Fruit fly (Drosophila melanogaster) whole organism, embryonic: Measurements from ENCODE around the gene CG31141.

Experiments used
- Atf-2 ChIP-seq: fragments of 200-800 bp; sonication (Bioruptor generic); optimal IDR thresholded peaks from 2 replicates; lab custom pipeline; 2016; ENCODE audit warnings: missing biosample characterization, missing genetic modification characterization
- CG11560 ChIP-seq: fragments of 200-800 bp; sonication (Bioruptor generic); IDR thresholded peaks from 3 replicates; pipeline ENCODE4 v1.3.6; 2022; ENCODE audit warnings: missing biosample characterization, missing genetic modification characterization
- CG14710 ChIP-seq: fragments of 200-800 bp; sonication (Bioruptor generic); optimal IDR thresholded peaks from 3 replicates; lab custom pipeline; 2019; ENCODE audit warnings: missing biosample characterization, mild to moderate bottlenecking, missing genetic modification characterization, moderate library complexity
- CG17186 ChIP-seq: fragments of 200-800 bp; sonication (Bioruptor generic); optimal IDR thresholded peaks from 3 replicates; lab custom pipeline; 2017; ENCODE audit warnings: missing biosample characterization, missing genetic modification reagents, missing genetic modification characterization
- CG17328 ChIP-seq: fragments of 200-800 bp; sonication (Bioruptor generic); IDR thresholded peaks from 2 replicates; pipeline ENCODE4 v1.3.6; 2022; ENCODE audit warnings: missing biosample characterization, missing genetic modification characterization
- CG18619 ChIP-seq: fragments of 200-800 bp; sonication (Bioruptor generic); optimal IDR thresholded peaks from 3 replicates; lab custom pipeline; 2017; ENCODE audit warnings: missing biosample characterization, mild to moderate bottlenecking, missing genetic modification characterization
- CG2116 ChIP-seq: fragments of 200-800 bp; sonication (Bioruptor generic); optimal IDR thresholded peaks from 3 replicates; lab custom pipeline; 2018; ENCODE audit warnings: missing biosample characterization, mild to moderate bottlenecking, missing genetic modification characterization
- CG30431 ChIP-seq: fragments of 200-800 bp; sonication (Bioruptor generic); optimal IDR thresholded peaks from 2 replicates; lab custom pipeline; 2017; ENCODE audit warnings: missing biosample characterization, missing genetic modification characterization
- CG31388 ChIP-seq: fragments of 200-800 bp; sonication (Bioruptor generic); optimal IDR thresholded peaks from 2 replicates; lab custom pipeline; 2016; ENCODE audit warnings: missing biosample characterization, missing genetic modification characterization
- CG3163 ChIP-seq: fragments of 200-800 bp; sonication (Bioruptor generic); optimal IDR thresholded peaks from 3 replicates; lab custom pipeline; 2016; ENCODE audit warnings: missing biosample characterization, missing genetic modification characterization
- CG3407 ChIP-seq: fragments of 200-800 bp; sonication (Bioruptor generic); optimal IDR thresholded peaks from 2 replicates; lab custom pipeline; 2018; ENCODE audit warnings: missing biosample characterization, mild to moderate bottlenecking, missing genetic modification characterization
- CG3726 ChIP-seq: fragments of 200-800 bp; sonication (Bioruptor generic); IDR thresholded peaks from 3 replicates; pipeline ENCODE4, ENCODE4 v1.3.6; 2022; ENCODE audit warnings: missing biosample characterization, missing genetic modification characterization
- CG43689 ChIP-seq: fragments of 200-800 bp; sonication (Bioruptor generic); IDR thresholded peaks from 2 replicates; pipeline ENCODE4 v1.3.6; 2022; ENCODE audit warnings: missing biosample characterization, missing genetic modification characterization
- CG5953 ChIP-seq: fragments of 200-800 bp; sonication (Bioruptor generic); IDR thresholded peaks from 2 replicates; pipeline ENCODE4 v1.3.6; 2022; ENCODE audit warnings: missing biosample characterization, missing genetic modification characterization
- CG6765 ChIP-seq: fragments of 200-800 bp; sonication (Bioruptor generic); optimal IDR thresholded peaks from 3 replicates; lab custom pipeline; 2017; ENCODE audit warnings: missing biosample characterization, mild to moderate bottlenecking, missing genetic modification characterization
- CG8089 ChIP-seq: fragments of 200-800 bp; sonication (Bioruptor generic); optimal IDR thresholded peaks from 3 replicates; lab custom pipeline; 2016; ENCODE audit warnings: missing biosample characterization, missing genetic modification characterization
- CG8359 ChIP-seq: fragments of 200-800 bp; sonication (Bioruptor generic); optimal IDR thresholded peaks from 2 replicates; lab custom pipeline; 2017; ENCODE audit warnings: missing biosample characterization, mild to moderate bottlenecking, missing genetic modification characterization, borderline replicate concordance
- CHES-1-like ChIP-seq: fragments of 200-800 bp; sonication (Bioruptor generic); optimal IDR thresholded peaks from 2 replicates; lab custom pipeline; 2016; ENCODE audit warnings: missing biosample characterization, missing genetic modification characterization
- Chrac-16 ChIP-seq: fragments of 200-800 bp; sonication (Bioruptor generic); optimal IDR thresholded peaks from 3 replicates; lab custom pipeline; 2016; ENCODE audit warnings: missing biosample characterization, missing genetic modification characterization
- Doc3 ChIP-seq: fragments of 200-800 bp; sonication (Bioruptor generic); IDR thresholded peaks from 3 replicates; pipeline ENCODE4 v1.3.6; 2022; ENCODE audit warnings: missing biosample characterization, missing genetic modification characterization; ENCODE audit not compliant: partially characterized antibody
- Hmx ChIP-seq: fragments of 200-800 bp; sonication (Bioruptor generic); optimal IDR thresholded peaks from 2 replicates; lab custom pipeline; 2016; ENCODE audit warnings: missing biosample characterization, missing genetic modification characterization
- Nf-YB ChIP-seq: fragments of 200-800 bp; sonication (Bioruptor generic); optimal IDR thresholded peaks from 3 replicates; lab custom pipeline; 2019; ENCODE audit warnings: missing biosample characterization, mild to moderate bottlenecking, missing genetic modification characterization, moderate library complexity
- NfI ChIP-seq: fragments of 200-800 bp; sonication (Bioruptor generic); optimal IDR thresholded peaks from 3 replicates; lab custom pipeline; 2018; ENCODE audit warnings: missing biosample characterization, mild to moderate bottlenecking, missing genetic modification characterization, moderate library complexity
- Poxn ChIP-seq: fragments of 200-800 bp; sonication (Bioruptor generic); IDR thresholded peaks from 2 replicates; pipeline ENCODE4 v1.3.6; 2022; ENCODE audit warnings: missing biosample characterization, missing genetic modification characterization
- Side ChIP-seq: fragments of 200-800 bp; sonication (Bioruptor generic); optimal IDR thresholded peaks from 2 replicates; lab custom pipeline; 2016; ENCODE audit warnings: missing biosample characterization, missing genetic modification characterization
- Sry-δ ChIP-seq: fragments of 200-800 bp; sonication (Bioruptor generic); optimal IDR thresholded peaks from 2 replicates; lab custom pipeline; 2016; ENCODE audit warnings: missing biosample characterization, missing genetic modification characterization
- Tbp ChIP-seq: fragments of >200 bp; optimal IDR thresholded peaks from 2 replicates; lab custom pipeline; 2018; ENCODE audit warnings: missing biosample characterization, missing genetic modification characterization
- YL-1 ChIP-seq: fragments of 200-800 bp; sonication (Bioruptor generic); optimal IDR thresholded peaks from 3 replicates; lab custom pipeline; 2017; ENCODE audit warnings: missing biosample characterization, mild to moderate bottlenecking, missing genetic modification characterization
- ara ChIP-seq: fragments of 200-800 bp; sonication (Bioruptor generic); IDR thresholded peaks from 2 replicates; pipeline ENCODE4 v1.3.6; 2022; ENCODE audit warnings: missing biosample characterization, missing genetic modification characterization
- bbx ChIP-seq: fragments of 200-800 bp; sonication (Bioruptor generic); IDR thresholded peaks from 2 replicates; pipeline ENCODE4 v1.3.6; 2022; ENCODE audit warnings: missing biosample characterization, missing genetic modification characterization; ENCODE audit not compliant: partially characterized antibody
- cato ChIP-seq: fragments of 200-800 bp; sonication (Bioruptor generic); optimal IDR thresholded peaks from 2 replicates; lab custom pipeline; 2016; ENCODE audit warnings: missing biosample characterization, missing genetic modification characterization, borderline replicate concordance
- cg ChIP-seq: fragments of 200-800 bp; sonication (Bioruptor generic); optimal IDR thresholded peaks from 3 replicates; lab custom pipeline; 2019; ENCODE audit warnings: missing biosample characterization, mild to moderate bottlenecking, missing genetic modification characterization, moderate library complexity
- chn ChIP-seq: fragments of 200-800 bp; sonication (Bioruptor generic); optimal IDR thresholded peaks from 2 replicates; lab custom pipeline; 2016; ENCODE audit warnings: missing biosample characterization, missing genetic modification characterization
- corto ChIP-seq: fragments of 200-800 bp; sonication (Bioruptor generic); optimal IDR thresholded peaks from 2 replicates; lab custom pipeline; 2016; ENCODE audit warnings: missing biosample characterization, mild to moderate bottlenecking, missing genetic modification characterization, moderate library complexity
- da ChIP-seq: fragments of 200-800 bp; sonication (Bioruptor generic); optimal IDR thresholded peaks from 2 replicates; lab custom pipeline; 2016; ENCODE audit warnings: missing biosample characterization, missing genetic modification characterization
- gcm ChIP-seq: fragments of 200-800 bp; sonication (Bioruptor generic); optimal IDR thresholded peaks from 2 replicates; lab custom pipeline; 2019; ENCODE audit warnings: missing biosample characterization, mild to moderate bottlenecking, missing genetic modification characterization, moderate library complexity
- ham ChIP-seq: fragments of 200-800 bp; sonication (Bioruptor generic); IDR thresholded peaks from 2 replicates; pipeline ENCODE4 v1.3.6; 2022; ENCODE audit warnings: missing biosample characterization, missing genetic modification characterization
- hkb ChIP-seq, 2 experiments: fragments of 200-800 bp in 1 of 2; fragments of >200 bp in 1 of 2; sonication (Bioruptor generic) in 1 of 2; IDR thresholded peaks in 1 of 2; optimal IDR thresholded peaks in 1 of 2; 2 replicates each; pipeline versions ENCODE4 v1.3.6 to Lab custom; 2017 to 2022; ENCODE audit warnings: missing biosample characterization in 1 of 2, missing genetic modification characterization in 1 of 2
- luna ChIP-seq: fragments of 200-800 bp; sonication (Bioruptor generic); optimal IDR thresholded peaks from 2 replicates; lab custom pipeline; 2016; ENCODE audit warnings: missing biosample characterization, missing genetic modification characterization
- peb ChIP-seq: fragments of 200-800 bp; sonication (Bioruptor generic); IDR thresholded peaks from 2 replicates; pipeline ENCODE4 v1.3.6; 2022; ENCODE audit warnings: missing biosample characterization, missing genetic modification characterization
- phol ChIP-seq: fragments of 200-800 bp; sonication (Bioruptor generic); optimal IDR thresholded peaks from 3 replicates; lab custom pipeline; 2018; ENCODE audit warnings: missing biosample characterization, mild to moderate bottlenecking, missing genetic modification characterization, moderate library complexity
- repo ChIP-seq: fragments of 200-800 bp; sonication (Bioruptor generic); optimal IDR thresholded peaks from 2 replicates; lab custom pipeline; 2016; ENCODE audit warnings: missing biosample characterization, missing genetic modification characterization
- sd ChIP-seq: fragments of 200-800 bp; sonication (Bioruptor generic); optimal IDR thresholded peaks from 3 replicates; lab custom pipeline; 2018; ENCODE audit warnings: missing biosample characterization, mild to moderate bottlenecking, missing genetic modification characterization, moderate library complexity
- slou ChIP-seq: fragments of 200-800 bp; sonication (Bioruptor generic); optimal IDR thresholded peaks from 3 replicates; lab custom pipeline; 2016; ENCODE audit warnings: missing biosample characterization, missing genetic modification characterization
- tin ChIP-seq: fragments of 200-800 bp; sonication (Bioruptor generic); optimal IDR thresholded peaks from 3 replicates; lab custom pipeline; 2016; ENCODE audit warnings: missing biosample characterization, missing genetic modification characterization
- tll ChIP-seq, 2 experiments: fragments of 200-800 bp in 1 of 2; fragments of >200 bp in 1 of 2; sonication (Bioruptor generic) in 1 of 2; optimal IDR thresholded peaks; 2 replicates each; lab custom pipeline; 2017 to 2019; ENCODE audit warnings: missing biosample characterization in 2 of 2, missing genetic modification characterization in 2 of 2, mild to moderate bottlenecking in 1 of 2, moderate library complexity in 1 of 2
- vfl ChIP-seq: fragments of 200-800 bp; sonication (Bioruptor generic); optimal IDR thresholded peaks from 2 replicates; lab custom pipeline; 2016; ENCODE audit warnings: missing biosample characterization, missing genetic modification characterization
- wdn ChIP-seq: fragments of 200-800 bp; sonication (Bioruptor generic); IDR thresholded peaks from 2 replicates; pipeline ENCODE4 v1.3.6; 2022; ENCODE audit warnings: missing biosample characterization, missing genetic modification characterization
- wek ChIP-seq: fragments of 200-800 bp; sonication (Bioruptor generic); optimal IDR thresholded peaks from 3 replicates; lab custom pipeline; 2018; ENCODE audit warnings: missing biosample characterization, mild to moderate bottlenecking, missing genetic modification characterization, moderate library complexity

Gene CG31141

DNA sequence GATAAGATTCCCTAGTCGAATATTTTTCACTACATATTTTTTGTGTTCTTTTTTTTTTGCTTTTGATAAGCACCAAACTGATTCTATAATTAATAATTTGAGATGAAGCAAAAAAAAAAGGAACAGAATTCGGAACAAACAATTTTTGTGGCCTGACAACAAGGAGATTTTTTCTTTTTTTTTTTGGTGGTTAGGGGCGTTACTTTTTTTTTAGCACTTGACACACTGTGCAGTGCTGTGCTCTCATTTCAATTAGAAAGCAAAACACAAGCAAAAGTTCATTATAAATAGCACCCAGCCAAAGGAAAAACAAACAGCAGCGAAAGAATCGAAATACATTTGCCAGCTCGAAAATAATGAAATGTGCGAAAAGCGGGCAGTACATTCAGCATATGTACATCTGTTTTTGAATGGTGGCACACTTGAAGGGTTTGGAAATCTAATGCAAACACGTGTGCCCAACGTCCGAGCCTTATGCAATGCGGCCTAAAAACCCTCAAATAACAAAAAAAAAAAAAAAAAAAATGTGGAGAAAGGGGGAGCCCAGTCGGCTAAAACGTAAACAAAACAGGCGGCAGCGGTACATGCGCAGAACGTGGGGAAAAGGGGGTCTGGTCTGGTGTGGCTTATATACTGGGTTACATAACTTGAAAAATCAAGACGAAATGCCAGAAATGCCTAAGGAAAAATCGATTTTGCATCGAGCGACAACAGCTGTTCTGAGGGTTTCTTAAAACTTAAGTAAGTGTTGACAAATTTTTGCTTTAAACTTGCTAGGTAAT lies 18.7 kb downstream of the CG31141 start (continued):
- TF ChIP-seq tll (GFP tag; optimal IDR thresholded peaks at IDR 0.05; lab: Kevin White, UChicago) = no peak
- no peak for TF ChIP-seq CG30431 (GFP tag; lab: Kevin White, UChicago)
- TF ChIP-seq Hmx (GFP tag; lab: Kevin White, UChicago) = peak; percentile 36
- no peak for TF ChIP-seq gcm (GFP tag; lab: Kevin White, UChicago)
- TF ChIP-seq Tbp (GFP tag; lab: Kevin White, UChicago) = no peak
- peak; percentile 4 for TF ChIP-seq Sry-δ (GFP tag; lab: Kevin White, UChicago)
- TF ChIP-seq CG6765 = peak; percentile 18
- TF ChIP-seq peb (GFP tag; lab: Robert Waterston, UW) = no peak
- no peak for TF ChIP-seq ham (GFP tag; lab: Robert Waterston, UW)
- TF ChIP-seq repo (GFP tag; lab: Kevin White, UChicago) = no peak
- TF ChIP-seq tin = peak; percentile 11
- peak; percentile 1 for TF ChIP-seq Chrac-16 (GFP tag; lab: Kevin White, UChicago)
- peak; percentile 71 for TF ChIP-seq wdn (GFP tag; lab: Robert Waterston, UW)
- TF ChIP-seq luna (GFP tag; lab: Kevin White, UChicago) = no peak
- no peak for TF ChIP-seq Doc3 (GFP tag; lab: Robert Waterston, UW)
- TF ChIP-seq wek (GFP tag; lab: Kevin White, UChicago) = no peak
- TF ChIP-seq sd (tag; lab: Kevin White, UChicago) = no peak
- TF ChIP-seq Nf-YB (GFP tag; lab: Kevin White, UChicago) = no peak
- no peak for TF ChIP-seq cato (GFP tag; lab: Kevin White, UChicago)
- no peak for TF ChIP-seq CG17186 (GFP tag; lab: Kevin White, UChicago)
- TF ChIP-seq da (GFP tag; lab: Kevin White, UChicago) = no peak
- no peak for TF ChIP-seq CG43689
- TF ChIP-seq bbx = no peak
- no peak for TF ChIP-seq phol
- TF ChIP-seq CG3726 (GFP tag; lab: Robert Waterston, UW) = no peak
- peak; percentile 46; the same call in 1 of the 2 replicates for TF ChIP-seq CG17328 (GFP tag; lab: Robert Waterston, UW)
- TF ChIP-seq slou (GFP tag; lab: Kevin White, UChicago) = no peak
- TF ChIP-seq Poxn (GFP tag; lab: Robert Waterston, UW) = no peak
- no peak for TF ChIP-seq CG3407 (GFP tag; lab: Kevin White, UChicago)
- TF ChIP-seq CG31388 (GFP tag; lab: Kevin White, UChicago) = no peak
- TF ChIP-seq CG18619 (GFP tag; lab: Kevin White, UChicago) = no peak
- no peak for TF ChIP-seq CG8359 (GFP tag; lab: Kevin White, UChicago)
- TF ChIP-seq YL-1 = no peak
- no peak for TF ChIP-seq CG2116 (GFP tag; lab: Kevin White, UChicago)
- no peak for TF ChIP-seq CG3163 (GFP tag; lab: Kevin White, UChicago)
- TF ChIP-seq chn (GFP tag; lab: Kevin White, UChicago) = no peak
- TF ChIP-seq cg = no peak
- no peak for TF ChIP-seq Atf-2 (GFP tag; lab: Kevin White, UChicago)
- TF ChIP-seq CHES-1-like (GFP tag; lab: Kevin White, UChicago) = peak; percentile 44
- 0 out of 2 replicates have a peak, but pooled peaks have one; percentile 49 for TF ChIP-seq ara (GFP tag; lab: Robert Waterston, UW)
- peak; percentile 36; the same call in 1 of the 2 replicates for TF ChIP-seq CG5953 (GFP tag; lab: Robert Waterston, UW)
- no peak for TF ChIP-seq corto (GFP tag; lab: Kevin White, UChicago)
- TF ChIP-seq CG11560 (tag; lab: Robert Waterston, UW) = 0 out of 3 replicates have a peak, but pooled peaks have one; percentile 25
- peak; percentile 13 for TF ChIP-seq Side (GFP tag; lab: Kevin White, UChicago)
- no peak for TF ChIP-seq CG8089 (GFP tag; lab: Kevin White, UChicago)
- TF ChIP-seq hkb (optimal IDR thresholded peaks at IDR 0.05; lab: Kevin White, UChicago) = no peak
- TF ChIP-seq hkb (GFP tag; IDR thresholded peaks at IDR 0.05; lab: Robert Waterston, UW) = peak; percentile 40; the same call in 1 of the 2 replicates
- TF ChIP-seq NfI (GFP tag; lab: Kevin White, UChicago) = peak; percentile 46
- no peak for TF ChIP-seq CG14710 (tag; lab: Kevin White, UChicago)
- peak; percentile 2 for TF ChIP-seq vfl (GFP tag; lab: Kevin White, UChicago)
